4 fruit fly cellular contexts compared by ENCODE assay signal in the genomic region with DNA sequence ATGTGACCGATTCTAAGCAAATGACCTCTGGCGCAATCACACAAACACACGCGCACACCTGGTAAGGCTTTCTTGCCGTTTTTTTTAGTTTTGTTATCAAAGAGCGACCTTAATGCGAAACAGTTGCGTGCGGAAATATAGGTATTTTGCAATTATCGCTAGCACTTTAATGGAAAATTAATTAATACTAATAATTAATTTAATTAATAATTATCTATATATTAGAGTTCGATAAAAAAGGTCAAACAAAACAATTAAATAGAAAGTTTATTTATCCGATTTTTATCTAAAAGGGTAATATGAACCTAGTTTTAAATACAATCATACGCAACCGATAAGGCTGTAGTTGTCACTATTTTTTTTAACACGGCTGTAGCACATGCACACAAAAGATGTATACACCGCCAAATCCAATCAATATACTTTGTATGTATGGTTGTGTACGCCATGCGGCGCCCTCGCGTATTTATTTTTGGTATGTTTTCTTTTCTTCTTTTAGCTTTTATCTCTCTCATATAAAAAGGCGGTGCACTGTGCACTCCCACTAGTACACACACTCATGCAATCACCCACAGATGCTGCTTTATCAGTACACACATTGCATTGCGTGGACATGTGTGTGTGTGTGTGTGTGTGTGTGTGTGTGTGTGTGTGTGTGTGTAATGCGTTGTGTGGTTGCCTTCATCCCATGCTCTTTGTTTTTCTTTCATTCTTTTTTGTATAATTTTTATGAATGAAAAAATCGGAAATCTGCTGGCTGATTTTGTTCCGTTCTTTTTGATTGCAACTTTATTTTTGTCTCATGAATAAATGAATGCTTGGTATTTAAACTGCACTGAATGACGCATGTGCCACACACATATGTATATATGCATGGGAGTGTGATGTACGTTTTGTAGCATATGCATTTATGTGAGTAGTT.
TF ChIP-seq lines count a peak whose summit lies in the region.

No protein-coding gene starts in this region.

TF ChIP-seq in whole organism, adult, 20 proteins besides CTCF, POLR2A, EP300 and RAD21 (continued from another document):
- no peak for TF ChIP-seq Hr96 (GFP tag; optimal IDR thresholded peaks at IDR 0.05; lab: Kevin White, UChicago)
- TF ChIP-seq CG14711 (tag; optimal IDR thresholded peaks at IDR 0.05; lab: Kevin White, UChicago): peak; percentile 75
- TF ChIP-seq cnc (optimal IDR thresholded peaks at IDR 0.05; lab: Kevin White, UChicago): no peak
- TF ChIP-seq Crg-1 (GFP tag; optimal IDR thresholded peaks at IDR 0.05; lab: Kevin White, UChicago): no peak

TF ChIP-seq in whole organism, embryonic, 481 proteins besides CTCF, POLR2A, EP300 and RAD21 (continued from another document and continues in another):
- TF ChIP-seq dpn (GFP tag; optimal IDR thresholded peaks at IDR 0.05; lab: Kevin White, UChicago): peak in 1 of 2 experiments; percentile 52
- TF ChIP-seq bbx (GFP tag; IDR thresholded peaks at IDR 0.05; lab: Robert Waterston, UW; ENCODE audit: partially characterized antibody): no peak
- TF ChIP-seq CG8089 (GFP tag; optimal IDR thresholded peaks at IDR 0.05; lab: Kevin White, UChicago): no peak
- TF ChIP-seq tgo (GFP tag; IDR thresholded peaks at IDR 0.05; lab: Robert Waterston, UW): peak; percentile 54
- TF ChIP-seq CG18764 (GFP tag; optimal IDR thresholded peaks at IDR 0.05; lab: Kevin White, UChicago): no peak
- no peak for TF ChIP-seq zfh2 (GFP tag; optimal IDR thresholded peaks at IDR 0.05; lab: Kevin White, UChicago)
- TF ChIP-seq CG13894 (tag; optimal IDR thresholded peaks at IDR 0.05; lab: Kevin White, UChicago): no peak
- peak in 1 of 2 experiments; percentile 27 for TF ChIP-seq Pdp1 (GFP tag; optimal IDR thresholded peaks at IDR 0.05; lab: Kevin White, UChicago)
- TF ChIP-seq bsh (GFP tag; optimal IDR thresholded peaks at IDR 0.05; lab: Kevin White, UChicago): peak in 1 of 2 experiments; percentile 74
- TF ChIP-seq CG17612 (GFP tag; IDR thresholded peaks at IDR 0.05; lab: Robert Waterston, UW): no peak
- peak; percentile 41 for TF ChIP-seq BtbVII (GFP tag; optimal IDR thresholded peaks at IDR 0.05; lab: Kevin White, UChicago)
- TF ChIP-seq Dip2 (GFP tag; IDR thresholded peaks at IDR 0.05; lab: Robert Waterston, UW): no peak
- no peak for TF ChIP-seq Bteb2 (GFP tag; optimal IDR thresholded peaks at IDR 0.05; lab: Kevin White, UChicago)
- no peak for TF ChIP-seq CG15011 (GFP tag; optimal IDR thresholded peaks at IDR 0.05; lab: Kevin White, UChicago)
- TF ChIP-seq CG12299 (tag; optimal IDR thresholded peaks at IDR 0.05; lab: Kevin White, UChicago): peak; percentile 57
- TF ChIP-seq CG15601 (tag; optimal IDR thresholded peaks at IDR 0.05; lab: Kevin White, UChicago): peak; percentile 65
- TF ChIP-seq CG11085 (GFP tag; IDR thresholded peaks at IDR 0.05; lab: Robert Waterston, UW): no peak
- no peak for TF ChIP-seq CG9876 (GFP tag; optimal IDR thresholded peaks at IDR 0.05; lab: Kevin White, UChicago)
- peak; percentile 67 for TF ChIP-seq Blimp-1 (GFP tag; optimal IDR thresholded peaks at IDR 0.05; lab: Kevin White, UChicago)
- no peak; the same call in none of the 2 replicates for TF ChIP-seq CG6689 (GFP tag; IDR thresholded peaks at IDR 0.05; lab: Robert Waterston, UW)
- no peak for TF ChIP-seq CG10654 (GFP tag; optimal IDR thresholded peaks at IDR 0.05; lab: Kevin White, UChicago)
- no peak for TF ChIP-seq zen2 (GFP tag; IDR thresholded peaks at IDR 0.05; lab: Robert Waterston, UW; ENCODE audit: partially characterized antibody)
- TF ChIP-seq danr (GFP tag; IDR thresholded peaks at IDR 0.05; lab: Robert Waterston, UW): 0 out of 2 replicates have a peak, but pooled peaks have one; percentile 12
- TF ChIP-seq CG11504 (tag; optimal IDR thresholded peaks at IDR 0.05; lab: Kevin White, UChicago): no peak
- TF ChIP-seq CG8359 (GFP tag; optimal IDR thresholded peaks at IDR 0.05; lab: Kevin White, UChicago; ENCODE audit: borderline replicate concordance): peak; percentile 50
- TF ChIP-seq al (GFP tag; IDR thresholded peaks at IDR 0.05; lab: Robert Waterston, UW): no peak
- no peak for TF ChIP-seq NFAT (GFP tag; IDR thresholded peaks at IDR 0.05; lab: Robert Waterston, UW)
- 0 out of 3 replicates have a peak, but pooled peaks have one; percentile 39 for TF ChIP-seq zfh1 (GFP tag; IDR thresholded peaks at IDR 0.05; lab: Robert Waterston, UW)
- TF ChIP-seq Hr39 (optimal IDR thresholded peaks at IDR 0.05; lab: Kevin White, UChicago): no peak
- TF ChIP-seq CG13123 (GFP tag; optimal IDR thresholded peaks at IDR 0.05; lab: Kevin White, UChicago): no peak
- peak; percentile 32 for TF ChIP-seq Xbp1 (GFP tag; optimal IDR thresholded peaks at IDR 0.05; lab: Kevin White, UChicago)
- TF ChIP-seq oc (tag; optimal IDR thresholded peaks at IDR 0.05; lab: Kevin White, UChicago): no peak
- TF ChIP-seq E2f2 (GFP tag; IDR thresholded peaks at IDR 0.05; lab: Robert Waterston, UW): peak; percentile 28; the same call in 1 of the 2 replicates
- TF ChIP-seq wek (GFP tag; optimal IDR thresholded peaks at IDR 0.05; lab: Kevin White, UChicago): no peak
- no peak for TF ChIP-seq Oaz (GFP tag; IDR thresholded peaks at IDR 0.05; lab: Robert Waterston, UW)
- no peak for TF ChIP-seq C15 (GFP tag; IDR thresholded peaks at IDR 0.05; lab: Robert Waterston, UW)
- no peak for TF ChIP-seq CG11560 (tag; IDR thresholded peaks at IDR 0.05; lab: Robert Waterston, UW)
- TF ChIP-seq ci (GFP tag; IDR thresholded peaks at IDR 0.05; lab: Robert Waterston, UW): 0 out of 3 replicates have a peak, but pooled peaks have one; percentile 4

TF ChIP-seq in whole organism, prepupa, 60 proteins besides CTCF, POLR2A, EP300 and RAD21 (continued from another document and continues in another):
- TF ChIP-seq Lpt (GFP tag; optimal IDR thresholded peaks at IDR 0.05; lab: Kevin White, UChicago): no peak
- peak; percentile 37 for TF ChIP-seq CG4318 (GFP tag; optimal IDR thresholded peaks at IDR 0.05; lab: Kevin White, UChicago)
- TF ChIP-seq Sox102F (GFP tag; optimal IDR thresholded peaks at IDR 0.05; lab: Kevin White, UChicago): no peak
- TF ChIP-seq CG8119 (GFP tag; IDR thresholded peaks at IDR 0.05; lab: Robert Waterston, UW): peak; percentile 78
- TF ChIP-seq Ets96B (tag; optimal IDR thresholded peaks at IDR 0.05; lab: Kevin White, UChicago): peak; percentile 63
- peak; percentile 32 for TF ChIP-seq CG6792 (GFP tag; optimal IDR thresholded peaks at IDR 0.05; lab: Kevin White, UChicago)
- peak; percentile 37 for TF ChIP-seq Sox14 (GFP tag; optimal IDR thresholded peaks at IDR 0.05; lab: Kevin White, UChicago)
- no peak for TF ChIP-seq CG6854 (GFP tag; optimal IDR thresholded peaks at IDR 0.05; lab: Kevin White, UChicago)
- TF ChIP-seq esn (GFP tag; optimal IDR thresholded peaks at IDR 0.05; lab: Kevin White, UChicago): peak; percentile 49
- no peak for TF ChIP-seq CG16779 (tag; optimal IDR thresholded peaks at IDR 0.05; lab: Kevin White, UChicago)
- peak; percentile 56 for TF ChIP-seq achi (GFP tag; optimal IDR thresholded peaks at IDR 0.05; lab: Kevin White, UChicago)
- peak; percentile 74 for TF ChIP-seq dsx (GFP tag; optimal IDR thresholded peaks at IDR 0.05; lab: Kevin White, UChicago; ENCODE audit: poor library complexity, severe bottlenecking)
- peak; percentile 22 for TF ChIP-seq spab (GFP tag; optimal IDR thresholded peaks at IDR 0.05; lab: Kevin White, UChicago)
- TF ChIP-seq fkh (GFP tag; optimal IDR thresholded peaks at IDR 0.05; lab: Kevin White, UChicago): peak; percentile 32
- peak; percentile 19 for TF ChIP-seq pdm3 (GFP tag; optimal IDR thresholded peaks at IDR 0.05; lab: Kevin White, UChicago)
- TF ChIP-seq CG3919 (GFP tag; optimal IDR thresholded peaks at IDR 0.05; lab: Kevin White, UChicago): peak; percentile 34
- peak; percentile 2 for TF ChIP-seq Eip75B (GFP tag; optimal IDR thresholded peaks at IDR 0.05; lab: Kevin White, UChicago)
- TF ChIP-seq topi (GFP tag; optimal IDR thresholded peaks at IDR 0.05; lab: Kevin White, UChicago): no peak
- TF ChIP-seq dac (GFP tag; optimal IDR thresholded peaks at IDR 0.05; lab: Kevin White, UChicago): no peak
- peak; percentile 9 for TF ChIP-seq CG6808 (GFP tag; optimal IDR thresholded peaks at IDR 0.05; lab: Kevin White, UChicago)
- peak; percentile 63 for TF ChIP-seq eg (GFP tag; IDR thresholded peaks at IDR 0.05; lab: Robert Waterston, UW)
- TF ChIP-seq CG34406 (GFP tag; optimal IDR thresholded peaks at IDR 0.05; lab: Kevin White, UChicago): peak; percentile 60
- TF ChIP-seq Blimp-1 (GFP tag; optimal IDR thresholded peaks at IDR 0.05; lab: Kevin White, UChicago): peak; percentile 33
- TF ChIP-seq CG31627 (GFP tag; optimal IDR thresholded peaks at IDR 0.05; lab: Kevin White, UChicago): peak; percentile 41
- peak; percentile 12 for TF ChIP-seq cyc (GFP tag; optimal IDR thresholded peaks at IDR 0.05; lab: Kevin White, UChicago)
- TF ChIP-seq svp (GFP tag; lab: Kevin White, UChicago): no peak
- TF ChIP-seq Hr39 (GFP tag; optimal IDR thresholded peaks at IDR 0.05; lab: Kevin White, UChicago): no peak
- TF ChIP-seq vri (GFP tag; optimal IDR thresholded peaks at IDR 0.05; lab: Kevin White, UChicago): no peak
- peak; percentile 36 for TF ChIP-seq lz (GFP tag; optimal IDR thresholded peaks at IDR 0.05; lab: Kevin White, UChicago)
- peak; percentile 64 for TF ChIP-seq acj6 (GFP tag; optimal IDR thresholded peaks at IDR 0.05; lab: Kevin White, UChicago)
- TF ChIP-seq OdsH (GFP tag; optimal IDR thresholded peaks at IDR 0.05; lab: Kevin White, UChicago): peak; percentile 68
- TF ChIP-seq CG8632 (GFP tag; optimal IDR thresholded peaks at IDR 0.05; lab: Kevin White, UChicago): peak; percentile 65
- no peak for TF ChIP-seq Hr38 (GFP tag; optimal IDR thresholded peaks at IDR 0.05; lab: Kevin White, UChicago)
- TF ChIP-seq Ets21C (GFP tag; optimal IDR thresholded peaks at IDR 0.05; lab: Kevin White, UChicago): no peak
- no peak for TF ChIP-seq CG1621 (tag; optimal IDR thresholded peaks at IDR 0.05; lab: Kevin White, UChicago)
- TF ChIP-seq CG15336 (GFP tag; IDR thresholded peaks at IDR 0.05; lab: Robert Waterston, UW): peak; percentile 79
- no peak for TF ChIP-seq fd59A (GFP tag; optimal IDR thresholded peaks at IDR 0.05; lab: Kevin White, UChicago)
- peak; percentile 7 to 47 for TF ChIP-seq ss (GFP tag; optimal IDR thresholded peaks at IDR 0.05; lab: Kevin White, UChicago)
- no peak for TF ChIP-seq Eip93F (GFP tag; optimal IDR thresholded peaks at IDR 0.05; lab: Kevin White, UChicago)
- peak; percentile 29 for TF ChIP-seq net (GFP tag; optimal IDR thresholded peaks at IDR 0.05; lab: Kevin White, UChicago)
- TF ChIP-seq CG32006 (GFP tag; optimal IDR thresholded peaks at IDR 0.05; lab: Kevin White, UChicago): peak; percentile 82
- peak; percentile 28 for TF ChIP-seq Hr4 (GFP tag; optimal IDR thresholded peaks at IDR 0.05; lab: Kevin White, UChicago)

TF ChIP-seq in whole organism, pupa, 21 proteins besides CTCF, POLR2A, EP300 and RAD21 (continued from another document):
- peak; percentile 73 for TF ChIP-seq fd96Ca (GFP tag; IDR thresholded peaks at IDR 0.05; lab: Robert Waterston, UW)
- TF ChIP-seq CG4496 (GFP tag; IDR thresholded peaks at IDR 0.05; lab: Robert Waterston, UW): peak; percentile 72
- no peak for TF ChIP-seq CG10348 (GFP tag; IDR thresholded peaks at IDR 0.05; lab: Robert Waterston, UW)
- TF ChIP-seq gl (tag; optimal IDR thresholded peaks at IDR 0.05; lab: Kevin White, UChicago): no peak
